Worm (Caenorhabditis elegans): Measurements from ENCODE around the gene Y69A2AR.47.

The Y69A2AR.47 gene

ce11 chrIV:2599634-2600033, 2.1 kb downstream of the Y69A2AR.47 start (continued):
- TF ChIP-seq sup-37 (GFP tag; optimal IDR thresholded peaks at IDR 0.05) = peak; percentile 31
- peak; percentile 76 for TF ChIP-seq nhr-90 (tag; optimal IDR thresholded peaks at IDR 0.05; ENCODE audit: poor library complexity)
- TF ChIP-seq jun-1 (tag; optimal IDR thresholded peaks at IDR 0.05) = peak; percentile 69
- TF ChIP-seq nhr-11 (tag; optimal IDR thresholded peaks at IDR 0.05) = peak; percentile 91
- TF ChIP-seq alr-1 (tag; optimal IDR thresholded peaks at IDR 0.05; ENCODE audit: borderline replicate concordance) = no peak
- TF ChIP-seq zip-4 (GFP tag; optimal IDR thresholded peaks at IDR 0.05) = no peak
- peak; percentile 86 for TF ChIP-seq nhr-20 (tag; optimal IDR thresholded peaks at IDR 0.05)
- peak; percentile 38 for TF ChIP-seq mef-2 (tag; optimal IDR thresholded peaks at IDR 0.05)
- TF ChIP-seq sox-4 (tag; optimal IDR thresholded peaks at IDR 0.05) = peak; percentile 10
- TF ChIP-seq rnt-1 (tag; optimal IDR thresholded peaks at IDR 0.05) = peak; percentile 90
- peak; percentile 74 for TF ChIP-seq xbp-1 (tag; optimal IDR thresholded peaks at IDR 0.05)
- TF ChIP-seq tbx-2 (tag; optimal IDR thresholded peaks at IDR 0.05) = peak; percentile 86
- peak; percentile 73 for TF ChIP-seq irx-1 (tag; optimal IDR thresholded peaks at IDR 0.05)
- TF ChIP-seq egl-13 (tag; optimal IDR thresholded peaks at IDR 0.05) = peak; percentile 59
- peak; percentile 17 for TF ChIP-seq fkh-10 (GFP tag; optimal IDR thresholded peaks at IDR 0.05)
- no peak for TF ChIP-seq fkh-4 (tag; optimal IDR thresholded peaks at IDR 0.05; ENCODE audit: borderline replicate concordance)
- peak; percentile 36 for TF ChIP-seq hpl-2 (GFP tag; optimal IDR thresholded peaks at IDR 0.05)
- TF ChIP-seq aly-2 (tag; optimal IDR thresholded peaks at IDR 0.05) = no peak
- TF ChIP-seq elt-3 (tag; optimal IDR thresholded peaks at IDR 0.05) = peak in 2 of 6 experiments; percentile 13 to 24
- no peak for TF ChIP-seq unc-30 (tag; optimal IDR thresholded peaks at IDR 0.05)
- no peak for TF ChIP-seq hlh-17 (GFP tag; optimal IDR thresholded peaks at IDR 0.05; ENCODE audit: borderline replicate concordance)
- no peak for TF ChIP-seq ztf-11 (tag; optimal IDR thresholded peaks at IDR 0.05)
- TF ChIP-seq ceh-63 (GFP tag; optimal IDR thresholded peaks at IDR 0.05) = no peak
- TF ChIP-seq lin-13 (GFP tag; optimal IDR thresholded peaks at IDR 0.05) = peak; percentile 89
- peak; percentile 23 for TF ChIP-seq snpc-4 (tag; optimal IDR thresholded peaks at IDR 0.05)
- no peak for TF ChIP-seq tlp-1 (tag; optimal IDR thresholded peaks at IDR 0.05)
- peak; percentile 75 for TF ChIP-seq ztf-4 (tag; optimal IDR thresholded peaks at IDR 0.05)
- peak; percentile 83 for TF ChIP-seq ama-1 (optimal IDR thresholded peaks at IDR 0.05)
- peak; percentile 56 for TF ChIP-seq C16A3.4 (tag; optimal IDR thresholded peaks at IDR 0.05)
- peak; percentile 84 to 89 for TF ChIP-seq lsy-2 (tag; optimal IDR thresholded peaks at IDR 0.05)
- peak; percentile 9 for TF ChIP-seq zag-1 (tag; optimal IDR thresholded peaks at IDR 0.05)
- peak; percentile 33 for TF ChIP-seq aha-1 (tag; optimal IDR thresholded peaks at IDR 0.05)
- TF ChIP-seq ceh-82 (tag; optimal IDR thresholded peaks at IDR 0.05) = peak; percentile 51 to 80 (median 68)
- no peak for TF ChIP-seq nhr-12 (tag; optimal IDR thresholded peaks at IDR 0.05)
- peak; percentile 87 for TF ChIP-seq swsn-7 (tag; optimal IDR thresholded peaks at IDR 0.05)
- TF ChIP-seq nhr-84 (tag; optimal IDR thresholded peaks at IDR 0.05) = no peak
- peak; percentile 93 for TF ChIP-seq unc-86 (tag; optimal IDR thresholded peaks at IDR 0.05)
- TF ChIP-seq nhr-71 (tag; optimal IDR thresholded peaks at IDR 0.05) = peak; percentile 96
- TF ChIP-seq lin-35 (GFP tag; optimal IDR thresholded peaks at IDR 0.05) = peak; percentile 77 to 87
- peak; percentile 38 for TF ChIP-seq lin-39 (tag; optimal IDR thresholded peaks at IDR 0.05)

- TF ChIP-seq ceh-88 (GFP tag; IDR thresholded peaks at IDR 0.05) (peak; percentile 31; the same call in 1 of the 2 replicates), unc-30 (tag; optimal IDR thresholded peaks at IDR 0.05) (no peak)
Measured at ce11 chrIV:2600841-2601240, 3.3 kb downstream of the Y69A2AR.47 start, which contains the start of gene epg-9. Gene epg-9 (plus strand): TSS chrIV:2601141.

Measured in whole organism, L1 larva.